Worm (Caenorhabditis elegans): Measurements from ENCODE around the gene Y116A8C.24.

Y116A8C.24 gene

DNA sequence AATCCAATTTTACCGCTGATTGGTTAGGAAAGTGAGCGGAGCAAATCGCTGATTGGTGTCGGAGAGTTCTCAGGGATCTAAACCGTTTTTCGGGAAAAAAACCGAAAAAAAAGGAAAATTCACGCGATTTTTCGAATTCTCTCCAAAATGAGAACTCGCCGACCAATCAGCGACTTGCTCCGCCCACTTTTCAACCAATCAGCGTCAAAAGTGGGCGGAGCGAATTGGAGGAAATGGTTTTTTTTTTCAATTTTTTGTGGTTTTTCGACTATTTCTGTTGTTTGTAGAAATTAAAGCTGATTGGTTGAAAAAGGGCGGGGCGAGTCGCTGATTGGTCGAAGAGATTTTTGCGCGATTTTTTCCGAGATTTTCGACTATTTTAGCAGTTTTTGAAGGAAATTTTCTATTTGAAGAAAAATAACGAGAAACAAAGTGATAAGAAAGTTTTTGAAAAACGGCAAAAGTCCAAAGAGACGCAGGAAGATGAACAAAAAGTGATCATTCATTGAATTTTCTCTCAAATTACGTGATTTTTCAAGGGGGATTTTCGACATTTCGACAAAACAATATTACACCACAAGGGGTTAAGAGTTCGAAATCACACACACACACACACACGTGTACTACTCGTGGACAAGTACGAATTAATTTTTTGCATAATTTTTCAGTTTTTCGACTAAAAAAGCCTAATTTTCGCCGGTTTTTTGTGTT lies 30.1 kb upstream of the Y116A8C.24 start:
- peak; percentile 92 for TF ChIP-seq nfya-1 (tag; optimal IDR thresholded peaks at IDR 0.05)
- TF ChIP-seq mec-3 (tag; optimal IDR thresholded peaks at IDR 0.05; ENCODE audit: borderline replicate concordance), result no peak
- no peak for TF ChIP-seq pqm-1 (tag; optimal IDR thresholded peaks at IDR 0.05)
- no peak for TF ChIP-seq elt-2 (tag; optimal IDR thresholded peaks at IDR 0.05)

- no peak for TF ChIP-seq ceh-30 (tag; optimal IDR thresholded peaks at IDR 0.05)
- no peak for TF ChIP-seq zip-5 (tag; optimal IDR thresholded peaks at IDR 0.05)
- no peak for TF ChIP-seq hlh-13 (GFP tag; optimal IDR thresholded peaks at IDR 0.05)
- TF ChIP-seq dmd-4 (tag; optimal IDR thresholded peaks at IDR 0.05; ENCODE audit: borderline replicate concordance), result no peak
- no peak for TF ChIP-seq ceh-22 (tag; optimal IDR thresholded peaks at IDR 0.05)
- no peak for TF ChIP-seq lim-6 (tag; optimal IDR thresholded peaks at IDR 0.05)
- no peak for TF ChIP-seq ref-2 (tag; optimal IDR thresholded peaks at IDR 0.05)
- TF ChIP-seq sox-2 (GFP tag; IDR thresholded peaks at IDR 0.05), result no peak
- no peak for TF ChIP-seq sox-4 (tag; optimal IDR thresholded peaks at IDR 0.05)
- no peak for TF ChIP-seq ama-1 (optimal IDR thresholded peaks at IDR 0.05)
- TF ChIP-seq hlh-8 (tag; optimal IDR thresholded peaks at IDR 0.05), result no peak
- no peak for TF ChIP-seq pha-2 (tag; optimal IDR thresholded peaks at IDR 0.05)
- no peak for TF ChIP-seq pqm-1 (tag; optimal IDR thresholded peaks at IDR 0.05)
- TF ChIP-seq nhr-11 (tag; optimal IDR thresholded peaks at IDR 0.05), result no peak
- no peak for TF ChIP-seq fkh-10 (GFP tag; optimal IDR thresholded peaks at IDR 0.05)
- TF ChIP-seq sdc-2 (tag; optimal IDR thresholded peaks at IDR 0.05), result no peak
Observed at ce11 chrIV:17100148-17100547, 29.5 kb upstream of the Y116A8C.24 start, which contains the start of gene bca-2. Gene bca-2 (minus strand): TSS chrIV:17100248.

- TF ChIP-seq ztf-16 (tag; optimal IDR thresholded peaks at IDR 0.05) (no peak), nhr-11 (tag; optimal IDR thresholded peaks at IDR 0.05) (no peak), ref-2 (tag; optimal IDR thresholded peaks at IDR 0.05) (peak; percentile 84), fkh-6 (tag; optimal IDR thresholded peaks at IDR 0.05) (peak; percentile 9), hlh-13 (GFP tag; optimal IDR thresholded peaks at IDR 0.05) (no peak), ceh-19 (GFP tag; optimal IDR thresholded peaks at IDR 0.05) (no peak), madf-2 (tag; optimal IDR thresholded peaks at IDR 0.05) (no peak), ets-4 (tag; optimal IDR thresholded peaks at IDR 0.05) (peak; percentile 10), ceh-2 (tag; optimal IDR thresholded peaks at IDR 0.05) (peak; percentile 72), fax-1 (tag; optimal IDR thresholded peaks at IDR 0.05) (peak; percentile 61), lim-6 (tag; optimal IDR thresholded peaks at IDR 0.05) (peak; percentile 7), tbx-2 (tag; optimal IDR thresholded peaks at IDR 0.05) (peak; percentile 88), ceh-45 (GFP tag; IDR thresholded peaks at IDR 0.05) (no peak), ahr-1 (tag; optimal IDR thresholded peaks at IDR 0.05) (peak; percentile 18), K02D7.2 (tag; optimal IDR thresholded peaks at IDR 0.05) (no peak), C08G9.2 (tag; optimal IDR thresholded peaks at IDR 0.05) (peak; percentile 65), ceh-6 (GFP tag; optimal IDR thresholded peaks at IDR 0.05) (no peak), pros-1 (tag; optimal IDR thresholded peaks at IDR 0.05) (no peak), ceh-9 (tag; optimal IDR thresholded peaks at IDR 0.05) (no peak), hlh-8 (tag; optimal IDR thresholded peaks at IDR 0.05) (no peak), ceh-48 (tag; optimal IDR thresholded peaks at IDR 0.05) (no peak), zip-5 (tag; optimal IDR thresholded peaks at IDR 0.05) (peak; percentile 38), elt-4 (tag; optimal IDR thresholded peaks at IDR 0.05) (no peak), tbx-7 (tag; optimal IDR thresholded peaks at IDR 0.05) (peak; percentile 52), eyg-1 (tag; optimal IDR thresholded peaks at IDR 0.05) (no peak), ceh-14 (tag; optimal IDR thresholded peaks at IDR 0.05) (peak; percentile 19), ceh-34 (tag; optimal IDR thresholded peaks at IDR 0.05) (peak; percentile 56), gmeb-2 (tag; optimal IDR thresholded peaks at IDR 0.05) (no peak), elt-2 (tag; optimal IDR thresholded peaks at IDR 0.05) (no peak), hlh-6 (tag; optimal IDR thresholded peaks at IDR 0.05) (peak; percentile 43), unc-3 (GFP tag; conservative IDR thresholded peaks at IDR 0.05) (no peak), unc-3 (tag; optimal IDR thresholded peaks at IDR 0.05) (no peak), rnt-1 (tag; optimal IDR thresholded peaks at IDR 0.05) (peak; percentile 26), pat-9 (tag; optimal IDR thresholded peaks at IDR 0.05) (no peak), che-1 (tag; optimal IDR thresholded peaks at IDR 0.05) (no peak), odd-2 (tag; optimal IDR thresholded peaks at IDR 0.05) (no peak), ceh-31 (tag; optimal IDR thresholded peaks at IDR 0.05) (peak; percentile 75)
Observed at ce11 chrIV:17099113-17099512, 28.4 kb upstream of the Y116A8C.24 start.

All from whole organism, late embryonic.